Worm (Caenorhabditis elegans) whole organism, young adult: ENCODE measurements around the gene spe-51.

Experiments used
- C17E4.6 ChIP-seq: fragments of 200-800 bp; sonication (Bioruptor generic); IDR thresholded peaks from 2 replicates; pipeline ENCODE4 v1.3.6; 2022; ENCODE audit warnings: missing genetic modification reagents, missing genetic modification characterization, missing compliant biosample characterization
- F10E7.11 ChIP-seq: sonication (generic microtip); optimal IDR thresholded peaks from 2 replicates; lab custom pipeline; 2017; ENCODE audit warnings: mild to moderate bottlenecking, missing genetic modification characterization, moderate library complexity, missing compliant biosample characterization
- F37B4.10 ChIP-seq: fragments of 200-800 bp; sonication (Bioruptor generic); IDR thresholded peaks from 2 replicates; pipeline ENCODE4 v1.3.6; 2022; ENCODE audit warnings: missing genetic modification characterization, missing compliant biosample characterization
- F39B2.1 ChIP-seq: fragments of 200-800 bp; sonication (Bioruptor generic); IDR thresholded peaks from 2 replicates; pipeline ENCODE4 v1.3.6; 2022; ENCODE audit warnings: missing genetic modification reagents, missing genetic modification characterization, missing compliant biosample characterization
- F52B5.7 ChIP-seq: sonication (generic microtip); optimal IDR thresholded peaks from 2 replicates; lab custom pipeline; 2016; ENCODE audit warnings: mild to moderate bottlenecking, missing genetic modification characterization, missing compliant biosample characterization
- F57C9.4 ChIP-seq: sonication (generic microtip); optimal IDR thresholded peaks from 2 replicates; lab custom pipeline; 2017; ENCODE audit warnings: mild to moderate bottlenecking, missing genetic modification characterization, missing compliant biosample characterization
- Y56A3A.18 ChIP-seq: fragments of 200-800 bp; sonication (Bioruptor generic); IDR thresholded peaks from 2 replicates; pipeline ENCODE4 v1.3.6; 2022; ENCODE audit warnings: missing genetic modification reagents, missing genetic modification characterization, missing compliant biosample characterization
- ama-1 ChIP-seq, 3 experiments: fragments of 150-350 bp in 1 of 3; sonication (generic microtip) in 2 of 3; optimal IDR thresholded peaks; 2 replicates each; lab custom pipeline; 2014 to 2018; ENCODE audit warnings: missing biosample characterization in 2 of 3, missing genetic modification characterization in 2 of 3, missing genetic modification reagents in 2 of 3
- aptf-2 ChIP-seq: fragments of 200-800 bp; sonication (Bioruptor generic); conservative IDR thresholded peaks from 2 replicates; pipeline ENCODE4 v1.3.6; 2022; ENCODE audit warnings: missing genetic modification reagents, missing genetic modification characterization, missing compliant biosample characterization
- athp-1 ChIP-seq: sonication (generic microtip); optimal IDR thresholded peaks from 2 replicates; lab custom pipeline; 2017; ENCODE audit warnings: mild to moderate bottlenecking, missing genetic modification characterization, missing compliant biosample characterization
- attf-3 ChIP-seq: fragments of 200-800 bp; sonication (Bioruptor generic); conservative IDR thresholded peaks from 2 replicates; pipeline ENCODE4 v1.3.6; 2022; ENCODE audit warnings: missing genetic modification reagents, missing genetic modification characterization, missing compliant biosample characterization
- attf-5 ChIP-seq: fragments of 200-800 bp; sonication (Bioruptor generic); optimal IDR thresholded peaks from 2 replicates; lab custom pipeline; 2018; ENCODE audit warnings: mild to moderate bottlenecking, missing genetic modification characterization, missing compliant biosample characterization
- chd-7 ChIP-seq: sonication (generic microtip); optimal IDR thresholded peaks from 2 replicates; lab custom pipeline; 2016; ENCODE audit warnings: mild to moderate bottlenecking, missing genetic modification characterization, moderate library complexity, missing compliant biosample characterization
- die-1 ChIP-seq: sonication (generic microtip); optimal IDR thresholded peaks from 2 replicates; lab custom pipeline; 2016; ENCODE audit warnings: missing genotype, mild to moderate bottlenecking, missing genetic modification characterization, missing compliant biosample characterization
- dpl-1 ChIP-seq: fragments of 150-350 bp; optimal IDR thresholded peaks from 2 replicates; lab custom pipeline; 2014; ENCODE audit warnings: missing biosample characterization, missing genetic modification reagents, missing genetic modification characterization
- efl-1 ChIP-seq: fragments of 150-350 bp; optimal IDR thresholded peaks from 2 replicates; lab custom pipeline; 2014; ENCODE audit warnings: missing biosample characterization, missing genetic modification reagents, missing genetic modification characterization
- egl-18 ChIP-seq: fragments of 200-800 bp; sonication (Bioruptor generic); IDR thresholded peaks from 2 replicates; pipeline ENCODE4 v1.3.6; 2022; ENCODE audit warnings: missing genetic modification reagents, missing genetic modification characterization, missing compliant biosample characterization
- fkh-3 ChIP-seq: sonication (generic microtip); optimal IDR thresholded peaks from 2 replicates; lab custom pipeline; 2016; ENCODE audit warnings: mild to moderate bottlenecking, missing genetic modification characterization, missing compliant biosample characterization
- him-1 ChIP-seq: sonication (generic microtip); optimal IDR thresholded peaks from 2 replicates; lab custom pipeline; 2016; ENCODE audit warnings: missing genotype, missing genetic modification reagents, missing genetic modification characterization, missing compliant biosample characterization
- hmg-1.2 ChIP-seq: fragments of 200-800 bp; sonication (Bioruptor generic); IDR thresholded peaks from 2 replicates; pipeline ENCODE4 v1.3.6; 2022; ENCODE audit warnings: missing genetic modification reagents, missing genetic modification characterization, missing compliant biosample characterization
- hsf-1 ChIP-seq: fragments of 200-800 bp; sonication (Bioruptor generic); IDR thresholded peaks from 2 replicates; pipeline ENCODE4 v1.3.6; 2022; ENCODE audit warnings: missing genetic modification reagents, missing genetic modification characterization, missing compliant biosample characterization
- let-607 ChIP-seq, 2 experiments: fragments of 200-800 bp in 1 of 2; sonication (Bioruptor generic) in 1 of 2; sonication (generic microtip) in 1 of 2; optimal IDR thresholded peaks; 2 replicates each; lab custom pipeline; 2016 to 2018; ENCODE audit warnings: mild to moderate bottlenecking in 2 of 2, missing compliant biosample characterization in 2 of 2, missing genetic modification characterization in 2 of 2, moderate library complexity in 2 of 2, missing genotype in 1 of 2
- lin-54 ChIP-seq: fragments of 200-800 bp; sonication (Bioruptor generic); optimal IDR thresholded peaks from 2 replicates; lab custom pipeline; 2018; ENCODE audit warnings: mild to moderate bottlenecking, missing genetic modification characterization, missing compliant biosample characterization
- lir-1 ChIP-seq: fragments of 200-800 bp; sonication (Bioruptor generic); conservative IDR thresholded peaks from 2 replicates; pipeline ENCODE4 v1.3.6; 2022; ENCODE audit warnings: missing genetic modification reagents, missing genetic modification characterization, missing compliant biosample characterization
- lsl-1 ChIP-seq: fragments of 200-800 bp; sonication (Bioruptor generic); optimal IDR thresholded peaks from 2 replicates; lab custom pipeline; 2018; ENCODE audit warnings: mild to moderate bottlenecking, missing genetic modification characterization, moderate library complexity, missing compliant biosample characterization
- madf-10 ChIP-seq: sonication (generic microtip); optimal IDR thresholded peaks from 2 replicates; lab custom pipeline; 2016; ENCODE audit warnings: mild to moderate bottlenecking, missing genetic modification characterization, missing compliant biosample characterization
- madf-8 ChIP-seq: fragments of 200-800 bp; sonication (Bioruptor generic); conservative IDR thresholded peaks from 2 replicates; pipeline ENCODE4 v1.3.6; 2022; ENCODE audit warnings: missing genetic modification reagents, missing genetic modification characterization, missing compliant biosample characterization
- mes-4 ChIP-seq: sonication (generic microtip); optimal IDR thresholded peaks from 2 replicates; lab custom pipeline; 2016; ENCODE audit warnings: missing genotype, missing genetic modification characterization, missing compliant biosample characterization
- mxl-1 ChIP-seq: sonication (generic microtip); optimal IDR thresholded peaks from 2 replicates; lab custom pipeline; 2016; ENCODE audit warnings: missing genetic modification characterization, missing compliant biosample characterization
- nfya-2 ChIP-seq: fragments of 200-800 bp; sonication (Bioruptor generic); IDR thresholded peaks from 2 replicates; pipeline ENCODE4 v1.3.6; 2022; ENCODE audit warnings: missing genetic modification reagents, missing genetic modification characterization, missing compliant biosample characterization
- nhr-120 ChIP-seq: fragments of 200-800 bp; sonication (Bioruptor generic); IDR thresholded peaks from 2 replicates; pipeline ENCODE4 v1.3.6; 2022; ENCODE audit warnings: missing genetic modification characterization, missing compliant biosample characterization
- nhr-27 ChIP-seq: fragments of 200-800 bp; sonication (Bioruptor generic); optimal IDR thresholded peaks from 2 replicates; lab custom pipeline; 2018; ENCODE audit warnings: mild to moderate bottlenecking, missing genetic modification characterization, moderate library complexity, missing compliant biosample characterization
- nhr-80 ChIP-seq: sonication (generic microtip); optimal IDR thresholded peaks from 2 replicates; lab custom pipeline; 2016; ENCODE audit warnings: missing genetic modification characterization, missing compliant biosample characterization
- rec-8 ChIP-seq, 2 experiments: sonication (generic microtip); optimal IDR thresholded peaks; 2 replicates each; lab custom pipeline; 2016; ENCODE audit warnings: mild to moderate bottlenecking in 2 of 2, missing genetic modification characterization in 2 of 2, missing genetic modification reagents in 2 of 2, missing genotype in 2 of 2, missing biosample characterization in 1 of 2, missing compliant biosample characterization in 1 of 2, moderate library complexity in 1 of 2
- rpc-1 ChIP-seq, 2 experiments: fragments of 150-350 bp in 1 of 2; sonication (generic microtip) in 1 of 2; optimal IDR thresholded peaks; 2 replicates each; lab custom pipeline; 2014 to 2018; ENCODE audit warnings: missing biosample characterization in 1 of 2, missing genetic modification characterization in 1 of 2, missing genetic modification reagents in 1 of 2, missing genotype in 1 of 2
- snpc-1.1 ChIP-seq: sonication (generic microtip); optimal IDR thresholded peaks from 2 replicates; lab custom pipeline; 2017; ENCODE audit warnings: missing genetic modification characterization, mild to moderate bottlenecking, missing compliant biosample characterization, antibody characterized with exemption, moderate library complexity, missing genotype, missing genetic modification reagents; ENCODE audit not compliant: insufficient read depth
- snpc-1.3 ChIP-seq: sonication (generic microtip); optimal IDR thresholded peaks from 2 replicates; lab custom pipeline; 2017; ENCODE audit warnings: missing genetic modification characterization, mild to moderate bottlenecking, missing compliant biosample characterization, antibody characterized with exemption, moderate library complexity, missing genotype, missing genetic modification reagents; ENCODE audit not compliant: insufficient read depth
- snpc-3.4 ChIP-seq: sonication (generic microtip); optimal IDR thresholded peaks from 2 replicates; lab custom pipeline; 2017; ENCODE audit warnings: missing genetic modification characterization, mild to moderate bottlenecking, missing compliant biosample characterization, antibody characterized with exemption, moderate library complexity, missing genotype, missing genetic modification reagents
- snpc-4 ChIP-seq, 5 experiments: fragments of 150-350 bp in 1 of 5; sonication (generic microtip) in 4 of 5; optimal IDR thresholded peaks; 2 replicates each; lab custom pipeline; 2014 to 2018; ENCODE audit warnings: missing genetic modification characterization in 5 of 5, missing biosample characterization in 3 of 5, antibody characterized with exemption in 2 of 5, mild to moderate bottlenecking in 2 of 5, missing compliant biosample characterization in 2 of 5, missing genotype in 2 of 5, moderate library complexity in 2 of 5, missing genetic modification reagents in 1 of 5
- tbp1 ChIP-seq: fragments of 200-800 bp; sonication (Bioruptor generic); optimal IDR thresholded peaks from 2 replicates; lab custom pipeline; 2018; ENCODE audit warnings: mild to moderate bottlenecking, missing genetic modification characterization, missing compliant biosample characterization
- tlf-1 ChIP-seq: fragments of 200-800 bp; sonication (Bioruptor generic); optimal IDR thresholded peaks from 2 replicates; lab custom pipeline; 2018; ENCODE audit warnings: mild to moderate bottlenecking, missing genetic modification characterization, missing compliant biosample characterization
- ztf-25 ChIP-seq: fragments of 200-800 bp; sonication (Bioruptor generic); IDR thresholded peaks from 2 replicates; pipeline ENCODE4 v1.3.6; 2022; ENCODE audit warnings: missing genetic modification reagents, missing genetic modification characterization, missing compliant biosample characterization
- ztf-26 ChIP-seq: sonication (generic microtip); optimal IDR thresholded peaks from 2 replicates; lab custom pipeline; 2017; ENCODE audit warnings: missing genetic modification characterization, missing compliant biosample characterization
- ztf-6 ChIP-seq: fragments of 200-800 bp; sonication (Bioruptor generic); IDR thresholded peaks from 2 replicates; pipeline ENCODE4 v1.3.6; 2022; ENCODE audit warnings: missing genetic modification reagents, missing genetic modification characterization, missing compliant biosample characterization

The spe-51 gene

ce11 chrIV:4710459-4710858 lies 17.9 kb downstream of the spe-51 start, which contains the start of gene cif-1 (continued):
- TF ChIP-seq snpc-1.1 (tag; lab: Kevin White, UChicago) (no peak), tbp1 (no peak), ztf-25 (GFP tag; lab: Robert Waterston, UW) (no peak), F57C9.4 (tag; lab: Kevin White, UChicago) (no peak), nhr-27 (tag; lab: Kevin White, UChicago) (no peak), lir-1 (GFP tag; lab: Robert Waterston, UW) (no peak), nhr-80 (tag; lab: Kevin White, UChicago) (no peak), tlf-1 (GFP tag; lab: Kevin White, UChicago) (no peak), snpc-1.3 (tag; lab: Kevin White, UChicago) (no peak), mes-4 (tag; lab: Kevin White, UChicago) (peak; percentile 18), rpc-1 (optimal IDR thresholded peaks at IDR 0.05; lab: Kevin White, UChicago) (no peak), rpc-1 (tag; optimal IDR thresholded peaks at IDR 0.05; lab: Kevin White, UChicago) (no peak), aptf-2 (GFP tag; lab: Robert Waterston, UW) (no peak), F52B5.7 (peak; percentile 71), chd-7 (peak; percentile 55), snpc-4 (GFP tag; optimal IDR thresholded peaks at IDR 0.05; lab: Kevin White, UChicago) (no peak), snpc-4 (tag; optimal IDR thresholded peaks at IDR 0.05; lab: Kevin White, UChicago) (no peak), athp-1 (tag; lab: Kevin White, UChicago) (no peak)

ce11 chrIV:4712376-4712775 lies 19.8 kb downstream of the spe-51 start, which contains the start of gene yars-2:
yars-2 (minus strand) TSS chrIV:4712624.
- TF ChIP-seq hsf-1 (GFP tag; lab: Robert Waterston, UW) (0 out of 2 replicates have a peak, but pooled peaks have one; percentile 34), die-1 (tag; lab: Kevin White, UChicago) (no peak), mxl-1 (no peak), nhr-120 (GFP tag; lab: Robert Waterston, UW) (no peak), rec-8 (tag; optimal IDR thresholded peaks at IDR 0.05; lab: Kevin White, UChicago) (peak in 1 of 2 experiments; percentile 33), madf-10 (no peak), egl-18 (GFP tag; lab: Robert Waterston, UW) (no peak), F10E7.11 (no peak), ztf-6 (GFP tag; lab: Robert Waterston, UW) (0 out of 2 replicates have a peak, but pooled peaks have one; percentile 41), madf-8 (GFP tag; lab: Robert Waterston, UW) (no peak), fkh-3 (tag; lab: Kevin White, UChicago) (no peak), snpc-1.3 (tag; lab: Kevin White, UChicago) (no peak), F39B2.1 (GFP tag; lab: Robert Waterston, UW) (no peak), him-1 (no peak), lin-54 (GFP tag; lab: Kevin White, UChicago) (peak; percentile 23), lsl-1 (GFP tag; lab: Kevin White, UChicago) (peak; percentile 27), Y56A3A.18 (no peak), athp-1 (tag; lab: Kevin White, UChicago) (peak; percentile 54), chd-7 (no peak), F52B5.7 (no peak), C17E4.6 (GFP tag; lab: Robert Waterston, UW) (peak; percentile 43; the same call in 1 of the 2 replicates), ztf-26 (no peak), snpc-3.4 (no peak), F37B4.10 (no peak), nfya-2 (no peak), efl-1 (GFP tag; lab: Kevin White, UChicago) (no peak), hmg-1.2 (GFP tag; lab: Robert Waterston, UW) (peak; percentile 35; the same call in 1 of the 2 replicates), attf-5 (GFP tag; lab: Kevin White, UChicago) (peak; percentile 25), ama-1 (optimal IDR thresholded peaks at IDR 0.05; lab: Kevin White, UChicago) (no peak), ama-1 (GFP tag; optimal IDR thresholded peaks at IDR 0.05; lab: Kevin White, UChicago) (no peak), snpc-4 (GFP tag; optimal IDR thresholded peaks at IDR 0.05; lab: Kevin White, UChicago) (peak; percentile 26), snpc-4 (tag; optimal IDR thresholded peaks at IDR 0.05; lab: Kevin White, UChicago) (peak in 2 of 4 experiments; percentile 13 to 32), attf-3 (no peak), let-607 (tag; optimal IDR thresholded peaks at IDR 0.05; lab: Kevin White, UChicago) (peak in 1 of 2 experiments; percentile 13), dpl-1 (GFP tag; lab: Kevin White, UChicago) (no peak)
